Fruit fly (Drosophila melanogaster) whole organism, prepupa: Measurements from ENCODE around the gene Vps15.
A peak's percentile ranks its signal among the peaks of the same experiment; 100 is the strongest.

Experiments
- Blimp-1 ChIP-seq: fragments of 200-800 bp; sonication (Bioruptor generic); optimal IDR thresholded peaks from 3 replicates; lab custom pipeline; 2017; ENCODE audit warnings: missing biosample characterization, missing genetic modification characterization, mild to moderate bottlenecking, moderate library complexity, missing genetic modification reagents
- CG10669 ChIP-seq: fragments of 200-800 bp; sonication (Bioruptor generic); optimal IDR thresholded peaks from 3 replicates; lab custom pipeline; 2018; ENCODE audit warnings: missing biosample characterization, mild to moderate bottlenecking, missing genetic modification characterization, moderate library complexity
- CG11294 ChIP-seq: fragments of 200-800 bp; sonication (Bioruptor generic); IDR thresholded peaks from 2 replicates; pipeline ENCODE4 v1.3.6; 2022; ENCODE audit warnings: missing biosample characterization, missing genetic modification characterization
- CG11762 ChIP-seq: fragments of 200-800 bp; sonication (Bioruptor generic); optimal IDR thresholded peaks from 3 replicates; lab custom pipeline; 2016; ENCODE audit warnings: missing biosample characterization, missing genetic modification characterization; ENCODE audit not compliant: insufficient read depth
- CG15336 ChIP-seq: fragments of 200-800 bp; sonication (Bioruptor generic); IDR thresholded peaks from 2 replicates; pipeline ENCODE4 v1.3.6; 2022; ENCODE audit warnings: missing biosample characterization, missing genetic modification characterization
- CG1621 ChIP-seq: fragments of 200-800 bp; sonication (Bioruptor generic); optimal IDR thresholded peaks from 3 replicates; lab custom pipeline; 2018; ENCODE audit warnings: missing biosample characterization, mild to moderate bottlenecking, missing genetic modification characterization
- CG16779 ChIP-seq: fragments of 200-800 bp; sonication (Bioruptor generic); optimal IDR thresholded peaks from 3 replicates; lab custom pipeline; 2017; ENCODE audit warnings: missing biosample characterization, mild to moderate bottlenecking, missing genetic modification characterization
- CG3919 ChIP-seq: fragments of 200-800 bp; sonication (Bioruptor generic); optimal IDR thresholded peaks from 3 replicates; lab custom pipeline; 2016; ENCODE audit warnings: missing biosample characterization, missing genetic modification characterization
- CG6276 ChIP-seq: fragments of 200-800 bp; sonication (Bioruptor generic); optimal IDR thresholded peaks from 2 replicates; lab custom pipeline; 2017; ENCODE audit warnings: missing biosample characterization, mild to moderate bottlenecking, missing genetic modification characterization
- CG6792 ChIP-seq: fragments of 200-800 bp; sonication (Bioruptor generic); optimal IDR thresholded peaks from 3 replicates; lab custom pipeline; 2016; ENCODE audit warnings: missing biosample characterization, missing genetic modification characterization
- CG6808 ChIP-seq: fragments of 200-800 bp; sonication (Bioruptor generic); optimal IDR thresholded peaks from 3 replicates; lab custom pipeline; 2017; ENCODE audit warnings: missing biosample characterization, missing genetic modification characterization, mild to moderate bottlenecking, moderate library complexity, missing genetic modification reagents
- CG7368 ChIP-seq: fragments of 200-800 bp; sonication (Bioruptor generic); optimal IDR thresholded peaks from 3 replicates; lab custom pipeline; 2016; ENCODE audit warnings: missing biosample characterization, missing genetic modification characterization
- CG8632 ChIP-seq: fragments of 200-800 bp; sonication (Bioruptor generic); optimal IDR thresholded peaks from 3 replicates; lab custom pipeline; 2016; ENCODE audit warnings: missing biosample characterization, missing genetic modification characterization
- CG9139 ChIP-seq: fragments of 200-800 bp; sonication (Bioruptor generic); optimal IDR thresholded peaks from 3 replicates; lab custom pipeline; 2017; ENCODE audit warnings: missing biosample characterization, mild to moderate bottlenecking, missing genetic modification characterization
- Eip93F ChIP-seq: fragments of 200-800 bp; sonication (Bioruptor generic); optimal IDR thresholded peaks from 2 replicates; lab custom pipeline; 2016; ENCODE audit warnings: missing biosample characterization, mild to moderate bottlenecking, missing genetic modification characterization
- Ets21C ChIP-seq: fragments of 200-800 bp; sonication (Bioruptor generic); optimal IDR thresholded peaks from 3 replicates; lab custom pipeline; 2016; ENCODE audit warnings: missing biosample characterization, missing genetic modification characterization
- Ets96B ChIP-seq: fragments of 200-800 bp; optimal IDR thresholded peaks from 2 replicates; lab custom pipeline; 2019; ENCODE audit warnings: missing biosample characterization, mild to moderate bottlenecking, missing genetic modification characterization, moderate library complexity
- Gug ChIP-seq: fragments of 200-800 bp; sonication (Bioruptor generic); IDR thresholded peaks from 2 replicates; pipeline ENCODE4 v1.3.6; 2022; ENCODE audit warnings: missing biosample characterization, missing genetic modification characterization
- Lpt ChIP-seq: fragments of 200-800 bp; sonication (Bioruptor generic); optimal IDR thresholded peaks from 3 replicates; lab custom pipeline; 2016; ENCODE audit warnings: missing biosample characterization, missing genetic modification characterization
- Met ChIP-seq: fragments of 200-800 bp; sonication (Bioruptor generic); optimal IDR thresholded peaks from 3 replicates; lab custom pipeline; 2016; ENCODE audit warnings: missing biosample characterization, missing genetic modification characterization
- OdsH ChIP-seq: fragments of 200-800 bp; sonication (Bioruptor generic); optimal IDR thresholded peaks from 3 replicates; lab custom pipeline; 2016; ENCODE audit warnings: missing biosample characterization, missing genetic modification characterization
- Smox ChIP-seq: fragments of 200-800 bp; sonication (Bioruptor generic); optimal IDR thresholded peaks from 3 replicates; lab custom pipeline; 2016; ENCODE audit warnings: missing biosample characterization, missing genetic modification characterization
- Sox14 ChIP-seq: fragments of 200-800 bp; sonication (Bioruptor generic); optimal IDR thresholded peaks from 3 replicates; lab custom pipeline; 2016; ENCODE audit warnings: missing biosample characterization, missing genetic modification characterization
- Sox15 ChIP-seq: fragments of 200-800 bp; sonication (Bioruptor generic); optimal IDR thresholded peaks from 3 replicates; lab custom pipeline; 2016; ENCODE audit warnings: missing biosample characterization, missing genetic modification characterization
- cyc ChIP-seq: fragments of 200-800 bp; sonication (Bioruptor generic); optimal IDR thresholded peaks from 3 replicates; lab custom pipeline; 2016; ENCODE audit warnings: missing biosample characterization, missing genetic modification characterization
- dac ChIP-seq: fragments of 200-800 bp; sonication (Bioruptor generic); optimal IDR thresholded peaks from 2 replicates; lab custom pipeline; 2017; ENCODE audit warnings: missing biosample characterization, mild to moderate bottlenecking, missing genetic modification characterization
- dsx ChIP-seq: fragments of 200-800 bp; optimal IDR thresholded peaks from 3 replicates; lab custom pipeline; 2019; ENCODE audit warnings: missing biosample characterization, mild to moderate bottlenecking, missing genetic modification characterization, moderate library complexity; ENCODE audit not compliant: poor library complexity, severe bottlenecking
- esn ChIP-seq: fragments of 200-800 bp; sonication (Bioruptor generic); optimal IDR thresholded peaks from 2 replicates; lab custom pipeline; 2016; ENCODE audit warnings: missing biosample characterization, mild to moderate bottlenecking, missing genetic modification characterization, moderate library complexity
- fd59A ChIP-seq: fragments of 200-800 bp; sonication (Bioruptor generic); optimal IDR thresholded peaks from 2 replicates; lab custom pipeline; 2017; ENCODE audit warnings: missing biosample characterization, mild to moderate bottlenecking, missing genetic modification characterization, missing genetic modification reagents
- fd85E ChIP-seq: fragments of 200-800 bp; sonication (Bioruptor generic); optimal IDR thresholded peaks from 3 replicates; lab custom pipeline; 2016; ENCODE audit warnings: missing biosample characterization, missing genetic modification characterization
- lz ChIP-seq: fragments of 200-800 bp; sonication (Bioruptor generic); optimal IDR thresholded peaks from 3 replicates; lab custom pipeline; 2016; ENCODE audit warnings: missing biosample characterization, missing genetic modification characterization
- pdm3 ChIP-seq: fragments of 200-800 bp; sonication (Bioruptor generic); optimal IDR thresholded peaks from 3 replicates; lab custom pipeline; 2016; ENCODE audit warnings: missing biosample characterization, missing genetic modification characterization
- spab ChIP-seq: fragments of 200-800 bp; sonication (Bioruptor generic); optimal IDR thresholded peaks from 2 replicates; lab custom pipeline; 2017; ENCODE audit warnings: missing biosample characterization, mild to moderate bottlenecking, missing genetic modification characterization, missing genetic modification reagents
- svp ChIP-seq: fragments of 200-800 bp; sonication (Bioruptor generic); peaks from one replicate; lab custom pipeline; 2016; ENCODE audit warnings: missing biosample characterization, missing genetic modification characterization
- topi ChIP-seq: fragments of 200-800 bp; sonication (Bioruptor generic); optimal IDR thresholded peaks from 3 replicates; lab custom pipeline; 2016; ENCODE audit warnings: missing biosample characterization, missing genetic modification characterization

Vps15 gene

dm6 chr3R:9220064-9220864, 25.4 kb downstream of the Vps15 start (continued):
- peak; percentile 71 for TF ChIP-seq CG8632 (GFP tag; lab: Kevin White, UChicago)
- TF ChIP-seq fd85E = no peak
- peak; percentile 60 for TF ChIP-seq CG6808 (GFP tag; lab: Kevin White, UChicago)
- TF ChIP-seq CG11294 (GFP tag; lab: Robert Waterston, UW) = no peak; the same call in 1 of the 2 replicates
- peak; percentile 88 for TF ChIP-seq svp (GFP tag; lab: Kevin White, UChicago)
- TF ChIP-seq Lpt = peak; percentile 81
- peak; percentile 70 for TF ChIP-seq pdm3 (GFP tag; lab: Kevin White, UChicago)
- TF ChIP-seq CG7368 (GFP tag; lab: Kevin White, UChicago) = peak; percentile 19
- peak; percentile 72 for TF ChIP-seq Ets21C (GFP tag; lab: Kevin White, UChicago)
- TF ChIP-seq CG15336 (GFP tag; lab: Robert Waterston, UW) = peak; percentile 86

- TF ChIP-seq CG11762 (GFP tag; lab: Kevin White, UChicago) = no peak
- TF ChIP-seq dac (GFP tag; lab: Kevin White, UChicago) = no peak
- TF ChIP-seq Lpt = no peak
- TF ChIP-seq OdsH (GFP tag; lab: Kevin White, UChicago) = no peak
- TF ChIP-seq CG16779 (tag; lab: Kevin White, UChicago) = no peak
- TF ChIP-seq CG1621 (tag; lab: Kevin White, UChicago) = no peak
- TF ChIP-seq spab (GFP tag; lab: Kevin White, UChicago) = no peak
- TF ChIP-seq Smox (GFP tag; lab: Kevin White, UChicago) = no peak
- TF ChIP-seq Eip93F (GFP tag; lab: Kevin White, UChicago) = no peak
- TF ChIP-seq esn (GFP tag; lab: Kevin White, UChicago) = no peak
- no peak for TF ChIP-seq lz (GFP tag; lab: Kevin White, UChicago)
- no peak for TF ChIP-seq CG8632 (GFP tag; lab: Kevin White, UChicago)
- no peak for TF ChIP-seq CG6792 (GFP tag; lab: Kevin White, UChicago)
- no peak for TF ChIP-seq dsx
- TF ChIP-seq topi (GFP tag; lab: Kevin White, UChicago) = no peak
- TF ChIP-seq Sox15 = no peak
- TF ChIP-seq Blimp-1 (GFP tag; lab: Kevin White, UChicago) = no peak
- TF ChIP-seq Ets96B (tag; lab: Kevin White, UChicago) = no peak
- TF ChIP-seq CG9139 (GFP tag; lab: Kevin White, UChicago) = no peak
- no peak for TF ChIP-seq CG10669
Observed at dm6 chr3R:9217607-9218006, 28.1 kb downstream of the Vps15 start.

- TF ChIP-seq Met (GFP tag; lab: Kevin White, UChicago) (no peak), spab (GFP tag; lab: Kevin White, UChicago) (no peak), Sox15 (no peak), pdm3 (GFP tag; lab: Kevin White, UChicago) (no peak), Gug (GFP tag; lab: Robert Waterston, UW) (no peak), Blimp-1 (GFP tag; lab: Kevin White, UChicago) (peak; percentile 86)
Observed at dm6 chr3R:9215551-9215950, 30.1 kb downstream of the Vps15 start.

- TF ChIP-seq Sox14 = peak; percentile 61
- no peak for TF ChIP-seq Blimp-1 (GFP tag; lab: Kevin White, UChicago)
- TF ChIP-seq dsx = no peak
- TF ChIP-seq fd59A = no peak
- TF ChIP-seq cyc (GFP tag; lab: Kevin White, UChicago) = no peak
- no peak for TF ChIP-seq CG6276
- TF ChIP-seq CG3919 = no peak
Observed at dm6 chr3R:9214235-9214634, 31.4 kb downstream of the Vps15 start.
